Fruit fly (Drosophila melanogaster) whole organism, embryonic: ENCODE data around the gene CG10341.

Source experiments
- B-H1 ChIP-seq: fragments of 200-800 bp; sonication (Bioruptor generic); IDR thresholded peaks from 3 replicates; pipeline ENCODE4 v1.3.6; 2022; ENCODE audit warnings: missing biosample characterization, missing genetic modification characterization
- CG10267 ChIP-seq: fragments of 200-800 bp; sonication (Bioruptor generic); optimal IDR thresholded peaks from 2 replicates; lab custom pipeline; 2018; ENCODE audit warnings: missing biosample characterization, mild to moderate bottlenecking, missing genetic modification characterization, moderate library complexity
- CG10366 ChIP-seq: fragments of 200-800 bp; sonication (Bioruptor generic); IDR thresholded peaks from 2 replicates; pipeline ENCODE4 v1.3.6; 2022; ENCODE audit warnings: missing biosample characterization, missing genetic modification characterization
- CG11504 ChIP-seq: fragments of 200-800 bp; sonication (Bioruptor generic); optimal IDR thresholded peaks from 3 replicates; lab custom pipeline; 2019; ENCODE audit warnings: missing biosample characterization, mild to moderate bottlenecking, missing genetic modification characterization, moderate library complexity
- CG13424 ChIP-seq: fragments of 200-800 bp; sonication (Bioruptor generic); optimal IDR thresholded peaks from 2 replicates; lab custom pipeline; 2019; ENCODE audit warnings: missing biosample characterization, mild to moderate bottlenecking, missing genetic modification characterization, moderate library complexity
- CG14050 ChIP-seq: fragments of 200-800 bp; sonication (Bioruptor generic); IDR thresholded peaks from 3 replicates; pipeline ENCODE4 v1.3.6; 2022; ENCODE audit warnings: missing biosample characterization, missing genetic modification characterization
- CG15696 ChIP-seq: fragments of 200-800 bp; sonication (Bioruptor generic); optimal IDR thresholded peaks from 2 replicates; lab custom pipeline; 2019; ENCODE audit warnings: missing biosample characterization, mild to moderate bottlenecking, missing genetic modification characterization, moderate library complexity
- CG16779 ChIP-seq: fragments of 200-800 bp; sonication (Bioruptor generic); IDR thresholded peaks from 2 replicates; pipeline ENCODE4 v1.3.6; 2022; ENCODE audit warnings: missing biosample characterization, missing genetic modification characterization
- CG17802 ChIP-seq: fragments of 200-800 bp; sonication (Bioruptor generic); optimal IDR thresholded peaks from 2 replicates; lab custom pipeline; 2018; ENCODE audit warnings: missing biosample characterization, mild to moderate bottlenecking, missing genetic modification characterization, moderate library complexity
- CG18476 ChIP-seq: fragments of 200-800 bp; sonication (Bioruptor generic); optimal IDR thresholded peaks from 2 replicates; lab custom pipeline; 2016; ENCODE audit warnings: missing biosample characterization, mild to moderate bottlenecking, missing genetic modification characterization
- CG2120 ChIP-seq: fragments of 200-800 bp; sonication (Bioruptor generic); optimal IDR thresholded peaks from 3 replicates; lab custom pipeline; 2016; ENCODE audit warnings: missing biosample characterization, missing genetic modification characterization
- CG2129 ChIP-seq: fragments of 200-800 bp; sonication (Bioruptor generic); IDR thresholded peaks from 2 replicates; pipeline ENCODE4 v1.3.6; 2022; ENCODE audit warnings: missing biosample characterization, missing genetic modification characterization; ENCODE audit not compliant: partially characterized antibody
- CG33557 ChIP-seq: fragments of 200-800 bp; sonication (Bioruptor generic); optimal IDR thresholded peaks from 2 replicates; lab custom pipeline; 2019; ENCODE audit warnings: missing biosample characterization, mild to moderate bottlenecking, missing genetic modification characterization, moderate library complexity
- CG4730 ChIP-seq: fragments of 200-800 bp; sonication (Bioruptor generic); IDR thresholded peaks from 2 replicates; pipeline ENCODE4 v1.3.6; 2022; ENCODE audit warnings: missing biosample characterization, missing genetic modification characterization
- CG9215 ChIP-seq: fragments of 200-800 bp; sonication (Bioruptor generic); IDR thresholded peaks from 2 replicates; pipeline ENCODE4 v1.3.6; 2022; ENCODE audit warnings: missing biosample characterization, missing genetic modification characterization
- Dek ChIP-seq: fragments of 200-800 bp; sonication (Bioruptor generic); optimal IDR thresholded peaks from 3 replicates; lab custom pipeline; 2019; ENCODE audit warnings: missing biosample characterization, mild to moderate bottlenecking, missing genetic modification characterization, moderate library complexity
- E2f2 ChIP-seq: fragments of 200-800 bp; sonication (Bioruptor generic); IDR thresholded peaks from 2 replicates; pipeline ENCODE4 v1.3.6; 2022; ENCODE audit warnings: missing biosample characterization, missing genetic modification characterization
- Fer3 ChIP-seq: fragments of 200-800 bp; sonication (Bioruptor generic); optimal IDR thresholded peaks from 2 replicates; lab custom pipeline; 2018; ENCODE audit warnings: missing biosample characterization, mild to moderate bottlenecking, missing genetic modification characterization, moderate library complexity
- H15 ChIP-seq: fragments of 200-800 bp; sonication (Bioruptor generic); IDR thresholded peaks from 3 replicates; pipeline ENCODE4 v1.3.6; 2022; ENCODE audit warnings: missing biosample characterization, missing genetic modification characterization
- HLH4C ChIP-seq: fragments of 200-800 bp; sonication (Bioruptor generic); IDR thresholded peaks from 3 replicates; pipeline ENCODE4 v1.3.6; 2022; ENCODE audit warnings: missing biosample characterization, missing genetic modification characterization; ENCODE audit not compliant: partially characterized antibody
- Hey ChIP-seq: fragments of 200-800 bp; sonication (Bioruptor generic); optimal IDR thresholded peaks from 3 replicates; lab custom pipeline; 2018; ENCODE audit warnings: missing biosample characterization, mild to moderate bottlenecking, missing genetic modification characterization
- Hr78 ChIP-seq, 2 experiments: fragments of 200-800 bp in 1 of 2; fragments of >200 bp in 1 of 2; sonication (Bioruptor generic) in 1 of 2; optimal IDR thresholded peaks; 2 replicates each; lab custom pipeline; 2017 to 2019; ENCODE audit warnings: missing biosample characterization in 2 of 2, missing genetic modification characterization in 2 of 2, mild to moderate bottlenecking in 1 of 2, moderate library complexity in 1 of 2
- MESR4 ChIP-seq: fragments of 200-800 bp; sonication (Bioruptor generic); optimal IDR thresholded peaks from 2 replicates; lab custom pipeline; 2018; ENCODE audit warnings: missing biosample characterization, mild to moderate bottlenecking, missing genetic modification characterization, moderate library complexity
- Myb ChIP-seq: fragments of 200-800 bp; sonication (Bioruptor generic); optimal IDR thresholded peaks from 2 replicates; lab custom pipeline; 2016; ENCODE audit warnings: missing biosample characterization, missing genetic modification characterization
- Neu2 ChIP-seq: fragments of 200-800 bp; sonication (Bioruptor generic); optimal IDR thresholded peaks from 3 replicates; lab custom pipeline; 2016; ENCODE audit warnings: missing biosample characterization, missing genetic modification characterization, borderline replicate concordance
- Optix ChIP-seq: fragments of 200-800 bp; sonication (Bioruptor generic); IDR thresholded peaks from 3 replicates; pipeline ENCODE4 v1.3.6; 2022; ENCODE audit warnings: missing biosample characterization, missing genetic modification characterization
- Six4 ChIP-seq: fragments of 200-800 bp; sonication (Bioruptor generic); optimal IDR thresholded peaks from 2 replicates; lab custom pipeline; 2016; ENCODE audit warnings: missing biosample characterization, missing genetic modification characterization
- Sox102F ChIP-seq: fragments of 200-800 bp; sonication (Bioruptor generic); optimal IDR thresholded peaks from 2 replicates; lab custom pipeline; 2018; ENCODE audit warnings: missing biosample characterization, mild to moderate bottlenecking, missing genetic modification characterization, moderate library complexity
- aop ChIP-seq: fragments of 200-800 bp; sonication (Bioruptor generic); IDR thresholded peaks from 2 replicates; pipeline ENCODE4 v1.3.6; 2022; ENCODE audit warnings: missing biosample characterization, missing genetic modification characterization
- ara ChIP-seq: fragments of 200-800 bp; sonication (Bioruptor generic); IDR thresholded peaks from 2 replicates; pipeline ENCODE4 v1.3.6; 2022; ENCODE audit warnings: missing biosample characterization, missing genetic modification characterization
- corto ChIP-seq: fragments of 200-800 bp; sonication (Bioruptor generic); optimal IDR thresholded peaks from 2 replicates; lab custom pipeline; 2016; ENCODE audit warnings: missing biosample characterization, mild to moderate bottlenecking, missing genetic modification characterization, moderate library complexity
- crp ChIP-seq, 2 experiments: fragments of 200-800 bp; sonication (Bioruptor generic); optimal IDR thresholded peaks; 2 replicates in 1 of 2; 3 replicates in 1 of 2; lab custom pipeline; 2017; ENCODE audit warnings: missing biosample characterization in 2 of 2, missing genetic modification characterization in 2 of 2, mild to moderate bottlenecking in 1 of 2, moderate library complexity in 1 of 2
- her ChIP-seq: fragments of 200-800 bp; sonication (Bioruptor generic); optimal IDR thresholded peaks from 2 replicates; lab custom pipeline; 2016; ENCODE audit warnings: missing biosample characterization, missing genetic modification characterization
- jigr1 ChIP-seq: fragments of 200-800 bp; sonication (Bioruptor generic); IDR thresholded peaks from 3 replicates; pipeline ENCODE4 v1.3.6; 2022; ENCODE audit warnings: missing biosample characterization, missing genetic modification characterization
- klu ChIP-seq: fragments of 200-800 bp; sonication (Bioruptor generic); IDR thresholded peaks from 2 replicates; pipeline ENCODE4 v1.3.6; 2022; ENCODE audit warnings: missing biosample characterization, missing genetic modification characterization
- nau ChIP-seq: fragments of 200-800 bp; sonication (Bioruptor generic); optimal IDR thresholded peaks from 3 replicates; lab custom pipeline; 2017; ENCODE audit warnings: missing biosample characterization, mild to moderate bottlenecking, missing genetic modification characterization, missing genetic modification reagents
- oc ChIP-seq: fragments of 200-800 bp; sonication (Bioruptor generic); optimal IDR thresholded peaks from 2 replicates; lab custom pipeline; 2018; ENCODE audit warnings: missing biosample characterization, mild to moderate bottlenecking, missing genetic modification characterization, moderate library complexity
- pan ChIP-seq, 4 experiments: fragments of >200 bp in 3 of 4; fragments of 200-800 bp in 1 of 4; sonication (Bioruptor generic) in 1 of 4; optimal IDR thresholded peaks in 3 of 4; IDR thresholded peaks in 1 of 4; 2 replicates each; pipeline versions ENCODE4 v1.3.6 to Lab custom; 2017 to 2022; ENCODE audit warnings: missing biosample characterization in 2 of 4, missing genetic modification characterization in 2 of 4, mixed read lengths in 1 of 4
- pfk ChIP-seq: fragments of 200-800 bp; sonication (Bioruptor generic); optimal IDR thresholded peaks from 2 replicates; lab custom pipeline; 2018; ENCODE audit warnings: missing biosample characterization, mild to moderate bottlenecking, missing genetic modification characterization, moderate library complexity
- pros ChIP-seq: fragments of 200-800 bp; sonication (Bioruptor generic); optimal IDR thresholded peaks from 3 replicates; lab custom pipeline; 2019; ENCODE audit warnings: missing biosample characterization, mild to moderate bottlenecking, missing genetic modification characterization, moderate library complexity
- sob ChIP-seq: fragments of 200-800 bp; sonication (Bioruptor generic); IDR thresholded peaks from 2 replicates; pipeline ENCODE4 v1.3.6; 2022; ENCODE audit warnings: missing biosample characterization, missing genetic modification characterization
- ssp ChIP-seq: fragments of 200-800 bp; sonication (Bioruptor generic); IDR thresholded peaks from 2 replicates; pipeline ENCODE4 v1.3.6; 2022; ENCODE audit warnings: missing biosample characterization, missing genetic modification characterization
- tap ChIP-seq: fragments of 200-800 bp; optimal IDR thresholded peaks from 3 replicates; lab custom pipeline; 2019; ENCODE audit warnings: missing biosample characterization, mild to moderate bottlenecking, missing genetic modification characterization, moderate library complexity
- tup ChIP-seq: fragments of 200-800 bp; sonication (Bioruptor generic); optimal IDR thresholded peaks from 2 replicates; lab custom pipeline; 2016; ENCODE audit warnings: missing biosample characterization, mild to moderate bottlenecking, missing genetic modification characterization, moderate library complexity
- vvl ChIP-seq: fragments of 200-800 bp; sonication (Bioruptor generic); IDR thresholded peaks from 2 replicates; pipeline ENCODE4 v1.3.6; 2022; ENCODE audit warnings: missing biosample characterization, missing genetic modification characterization
- zen ChIP-seq: fragments of 200-800 bp; sonication (Bioruptor generic); optimal IDR thresholded peaks from 3 replicates; lab custom pipeline; 2018; ENCODE audit warnings: missing biosample characterization, mild to moderate bottlenecking, missing genetic modification characterization, moderate library complexity
- zfh1 ChIP-seq: fragments of 200-800 bp; sonication (Bioruptor generic); IDR thresholded peaks from 3 replicates; pipeline ENCODE4 v1.3.6; 2022; ENCODE audit warnings: missing biosample characterization, missing genetic modification characterization

Gene CG10341

DNA sequence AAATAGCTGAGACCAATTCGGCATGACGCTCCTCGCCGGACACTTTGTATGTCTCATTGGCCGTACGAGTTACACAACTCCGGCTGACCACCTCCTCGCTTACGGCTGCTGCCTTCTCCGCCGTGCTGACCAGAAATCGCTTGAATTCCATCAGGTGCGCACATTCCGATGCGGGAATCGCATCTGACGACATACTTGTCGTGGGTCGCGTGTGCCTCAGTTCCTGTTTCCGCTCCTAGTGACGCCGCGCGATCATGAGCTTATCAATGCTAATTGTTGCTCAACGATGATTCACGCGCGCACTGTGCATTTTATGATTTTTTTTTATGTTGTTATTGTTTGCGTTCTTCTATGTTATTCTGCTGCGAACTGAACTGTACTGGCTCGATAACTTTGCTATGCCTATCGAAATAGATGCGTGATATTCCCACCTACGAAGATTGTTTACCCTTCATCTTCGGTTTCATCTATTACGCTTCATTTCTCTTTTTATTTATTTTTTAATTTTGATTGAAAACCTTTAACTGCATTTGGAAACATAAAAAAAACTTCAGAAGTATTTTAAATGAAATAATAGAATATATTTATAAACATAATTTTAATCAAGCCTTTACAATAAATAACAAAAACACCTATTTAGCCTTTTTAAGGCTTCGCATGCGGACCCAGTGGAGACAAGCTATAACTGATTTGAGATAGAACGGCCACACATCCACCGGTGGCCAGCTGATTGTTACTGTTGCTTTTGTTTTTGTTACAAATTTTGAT is 4.4 kb downstream of the CG10341 start, which contains the start of the genes CG10376 and CG10343 (continued):
- peak; percentile 74 for TF ChIP-seq Six4
- peak; percentile 78 for TF ChIP-seq B-H1
- no peak for TF ChIP-seq nau (GFP tag; lab: Kevin White, UChicago)
- TF ChIP-seq CG10267 (tag; lab: Kevin White, UChicago) = peak; percentile 85
- TF ChIP-seq H15 = 0 out of 3 replicates have a peak, but pooled peaks have one; percentile 72
- no peak for TF ChIP-seq aop (GFP tag; lab: Robert Waterston, UW)
- no peak for TF ChIP-seq CG2129 (GFP tag; lab: Robert Waterston, UW)
- TF ChIP-seq zen (tag; lab: Kevin White, UChicago) = peak; percentile 90
- TF ChIP-seq HLH4C = peak; percentile 67; the same call in 2 of the 3 replicates
- peak; percentile 45; the same call in 1 of the 2 replicates for TF ChIP-seq E2f2
- peak; percentile 76 for TF ChIP-seq zfh1 (GFP tag; lab: Robert Waterston, UW)
- peak; percentile 95 for TF ChIP-seq CG17802 (tag; lab: Kevin White, UChicago)
- TF ChIP-seq Myb (GFP tag; lab: Kevin White, UChicago) = peak; percentile 17
- TF ChIP-seq CG11504 (tag; lab: Kevin White, UChicago) = peak; percentile 91
- TF ChIP-seq Sox102F (GFP tag; lab: Kevin White, UChicago) = peak; percentile 91
- TF ChIP-seq CG33557 (GFP tag; lab: Kevin White, UChicago) = peak; percentile 90
- peak; percentile 55 for TF ChIP-seq CG18476 (GFP tag; lab: Kevin White, UChicago)
- peak; percentile 65 for TF ChIP-seq MESR4 (GFP tag; lab: Kevin White, UChicago)
- peak; percentile 25 for TF ChIP-seq tup (GFP tag; lab: Kevin White, UChicago)
- TF ChIP-seq pfk (GFP tag; lab: Kevin White, UChicago) = peak; percentile 27
- peak; percentile 89 for TF ChIP-seq sob (GFP tag; lab: Robert Waterston, UW)
- TF ChIP-seq Fer3 (tag; lab: Kevin White, UChicago) = peak; percentile 87
- TF ChIP-seq CG4730 (GFP tag; lab: Robert Waterston, UW) = peak; percentile 81
- TF ChIP-seq vvl (GFP tag; lab: Robert Waterston, UW) = peak; percentile 76
- peak; percentile 44 for TF ChIP-seq corto (GFP tag; lab: Kevin White, UChicago)
- TF ChIP-seq pan (optimal IDR thresholded peaks at IDR 0.05; lab: Kevin White, UChicago) = no peak
- peak in 1 of 2 experiments; percentile 83 for TF ChIP-seq pan (GFP tag; optimal IDR thresholded peaks at IDR 0.05 in 1 of 2, IDR thresholded peaks at IDR 0.05 in 1 of 2)
- TF ChIP-seq jigr1 (GFP tag; lab: Robert Waterston, UW) = peak; percentile 72; the same call in 2 of the 3 replicates
- TF ChIP-seq tap (tag; lab: Kevin White, UChicago) = peak; percentile 83
- TF ChIP-seq CG2120 (GFP tag; lab: Kevin White, UChicago) = peak; percentile 84
- TF ChIP-seq CG16779 (GFP tag; lab: Robert Waterston, UW) = no peak
- no peak for TF ChIP-seq her (GFP tag; lab: Kevin White, UChicago)
- no peak for TF ChIP-seq ara (GFP tag; lab: Robert Waterston, UW)
- TF ChIP-seq ssp = peak; percentile 99
- peak; percentile 83 to 96 for TF ChIP-seq crp (GFP tag; optimal IDR thresholded peaks at IDR 0.05; lab: Kevin White, UChicago)
- TF ChIP-seq Hr78 (GFP tag; optimal IDR thresholded peaks at IDR 0.05; lab: Kevin White, UChicago) = no peak
- TF ChIP-seq Hey = peak; percentile 18
- TF ChIP-seq CG10366 (GFP tag; lab: Robert Waterston, UW) = peak; percentile 81
- no peak for TF ChIP-seq pros
- peak; percentile 95 for TF ChIP-seq CG13424 (tag; lab: Kevin White, UChicago)
- no peak for TF ChIP-seq Neu2 (GFP tag; lab: Kevin White, UChicago)
- TF ChIP-seq klu (GFP tag; lab: Robert Waterston, UW) = peak; percentile 85; the same call in 1 of the 2 replicates
- TF ChIP-seq oc (tag; lab: Kevin White, UChicago) = no peak
- TF ChIP-seq CG14050 (GFP tag; lab: Robert Waterston, UW) = peak; percentile 66
- TF ChIP-seq Dek = peak; percentile 92
- peak; percentile 90 for TF ChIP-seq CG9215 (GFP tag; lab: Robert Waterston, UW)
- 0 out of 3 replicates have a peak, but pooled peaks have one; percentile 41 for TF ChIP-seq Optix (GFP tag; lab: Robert Waterston, UW)
- TF ChIP-seq CG15696 (tag; lab: Kevin White, UChicago) = peak; percentile 95
